Worm (Caenorhabditis elegans) whole organism, late embryonic: ENCODE data around the gene T22E5.6.

ENCODE experiments used
- ama-1 ChIP-seq: fragments of 150-350 bp; optimal IDR thresholded peaks from 2 replicates; lab custom pipeline; 2014
- ceh-14 ChIP-seq: sonication (generic microtip); optimal IDR thresholded peaks from 2 replicates; lab custom pipeline; 2016; ENCODE audit warnings: missing genotype, missing genetic modification characterization, missing compliant biosample characterization
- ceh-45 ChIP-seq: fragments of 200-800 bp; sonication (Bioruptor generic); IDR thresholded peaks from 2 replicates; pipeline ENCODE4 v1.3.6; 2022; ENCODE audit warnings: missing genetic modification reagents, missing genetic modification characterization, missing compliant biosample characterization
- fkh-10 ChIP-seq: fragments of 150-350 bp; optimal IDR thresholded peaks from 2 replicates; lab custom pipeline; 2014; ENCODE audit warnings: missing biosample characterization, missing genetic modification reagents, missing genetic modification characterization
- hlh-15 ChIP-seq: sonication (generic microtip); optimal IDR thresholded peaks from 2 replicates; lab custom pipeline; 2016; ENCODE audit warnings: missing genetic modification characterization, missing compliant biosample characterization
- rnt-1 ChIP-seq: sonication (generic microtip); optimal IDR thresholded peaks from 2 replicates; lab custom pipeline; 2016; ENCODE audit warnings: missing genetic modification characterization, missing compliant biosample characterization
- syd-9 ChIP-seq: sonication (generic microtip); optimal IDR thresholded peaks from 2 replicates; lab custom pipeline; 2016; ENCODE audit warnings: mild to moderate bottlenecking, missing genetic modification characterization, moderate library complexity, missing compliant biosample characterization
- unc-42 ChIP-seq: sonication (generic microtip); optimal IDR thresholded peaks from 2 replicates; lab custom pipeline; 2016; ENCODE audit warnings: missing genotype, missing genetic modification characterization, missing compliant biosample characterization
- unc-55 ChIP-seq: sonication (generic microtip); optimal IDR thresholded peaks from 2 replicates; lab custom pipeline; 2017; ENCODE audit warnings: missing biosample characterization, missing genetic modification reagents, missing genetic modification characterization

ce11 chrX:6427147-6427546 is 10.9 kb upstream of the T22E5.6 start:
- TF ChIP-seq unc-55 (no peak), ama-1 (no peak), fkh-10 (GFP tag; lab: Kevin White, UChicago) (no peak), syd-9 (tag; lab: Kevin White, UChicago) (no peak), ceh-45 (GFP tag; lab: Robert Waterston, UW) (no peak), hlh-15 (tag; lab: Kevin White, UChicago) (no peak), rnt-1 (no peak), unc-42 (no peak), ceh-14 (tag; lab: Kevin White, UChicago) (no peak)
